Worm (Caenorhabditis elegans) whole organism, L2 larva: ENCODE data around the gene F28H7.7.

ENCODE experiments used
- C34F6.9 ChIP-seq: fragments of 150-350 bp; optimal IDR thresholded peaks from 2 replicates; lab custom pipeline; 2014; ENCODE audit warnings: missing biosample characterization, missing genetic modification characterization
- F13H6.1 ChIP-seq: sonication (generic microtip); optimal IDR thresholded peaks from 2 replicates; lab custom pipeline; 2016; ENCODE audit warnings: missing genetic modification characterization, missing compliant biosample characterization
- R02D3.7 ChIP-seq: fragments of 150-350 bp; optimal IDR thresholded peaks from 2 replicates; lab custom pipeline; 2014; ENCODE audit warnings: missing biosample characterization, missing genetic modification characterization
- Y55F3AM.14 ChIP-seq: fragments of 200-800 bp; sonication (Bioruptor generic); optimal IDR thresholded peaks from 2 replicates; lab custom pipeline; 2018; ENCODE audit warnings: mild to moderate bottlenecking, missing genetic modification characterization, missing compliant biosample characterization
- alr-1 ChIP-seq: fragments of 150-350 bp; optimal IDR thresholded peaks from 2 replicates; lab custom pipeline; 2014; ENCODE audit warnings: missing biosample characterization, missing genetic modification characterization
- aly-2 ChIP-seq: fragments of 150-350 bp; optimal IDR thresholded peaks from 2 replicates; lab custom pipeline; 2014; ENCODE audit warnings: missing biosample characterization, missing genetic modification characterization
- ama-1 ChIP-seq: fragments of 150-350 bp; optimal IDR thresholded peaks from 2 replicates; lab custom pipeline; 2018; ENCODE audit warnings: inconsistent platforms
- blmp-1 ChIP-seq: sonication (generic microtip); optimal IDR thresholded peaks from 2 replicates; lab custom pipeline; 2017; ENCODE audit warnings: missing genetic modification characterization, mild to moderate bottlenecking, missing compliant biosample characterization, antibody characterized with exemption, moderate library complexity; ENCODE audit not compliant: insufficient read depth
- ceh-16 ChIP-seq: fragments of 150-350 bp; optimal IDR thresholded peaks from 2 replicates; lab custom pipeline; 2014; ENCODE audit warnings: missing biosample characterization, missing genetic modification characterization
- ceh-82 ChIP-seq: fragments of 150-350 bp; optimal IDR thresholded peaks from 2 replicates; lab custom pipeline; 2014; ENCODE audit warnings: missing biosample characterization, missing genetic modification characterization
- crh-2 ChIP-seq: sonication (generic microtip); optimal IDR thresholded peaks from 2 replicates; lab custom pipeline; 2017; ENCODE audit warnings: missing biosample characterization, missing genetic modification characterization
- egl-27 ChIP-seq: sonication (generic microtip); optimal IDR thresholded peaks from 3 replicates; lab custom pipeline; 2017; ENCODE audit warnings: missing biosample characterization, missing genetic modification reagents, missing genetic modification characterization
- elt-3 ChIP-seq: sonication (generic microtip); optimal IDR thresholded peaks from 2 replicates; lab custom pipeline; 2017; ENCODE audit warnings: missing biosample characterization, missing genetic modification characterization
- fos-1 ChIP-seq: fragments of 150-350 bp; optimal IDR thresholded peaks from 2 replicates; lab custom pipeline; 2014; ENCODE audit warnings: missing biosample characterization, missing genetic modification characterization
- gmeb-1 ChIP-seq: fragments of 150-350 bp; optimal IDR thresholded peaks from 2 replicates; lab custom pipeline; 2014; ENCODE audit warnings: missing biosample characterization, missing genetic modification characterization
- lin-11 ChIP-seq: fragments of 150-350 bp; sonication (generic microtip); optimal IDR thresholded peaks from 2 replicates; lab custom pipeline; 2014; ENCODE audit warnings: missing biosample characterization, missing genetic modification characterization, inconsistent platforms, mixed read lengths
- lin-39 ChIP-seq: fragments of 150-350 bp; optimal IDR thresholded peaks from 2 replicates; lab custom pipeline; 2014; ENCODE audit warnings: missing biosample characterization, missing genetic modification reagents, missing genetic modification characterization
- lsy-2 ChIP-seq, 2 experiments: fragments of 150-350 bp in 1 of 2; sonication (generic microtip) in 1 of 2; optimal IDR thresholded peaks; 2 replicates each; lab custom pipeline; 2014 to 2017; ENCODE audit warnings: missing biosample characterization in 2 of 2, missing genetic modification characterization in 2 of 2
- mab-5 ChIP-seq: fragments of 150-350 bp; optimal IDR thresholded peaks from 2 replicates; lab custom pipeline; 2014; ENCODE audit warnings: missing biosample characterization, missing genetic modification characterization
- mbf-1 ChIP-seq: sonication (generic microtip); optimal IDR thresholded peaks from 2 replicates; lab custom pipeline; 2017; ENCODE audit warnings: missing biosample characterization, missing genetic modification characterization
- mdl-1 ChIP-seq, 2 experiments: fragments of 150-350 bp in 1 of 2; sonication (generic microtip) in 1 of 2; optimal IDR thresholded peaks; 2 replicates each; lab custom pipeline; 2017; ENCODE audit warnings: missing biosample characterization in 2 of 2, missing genetic modification characterization in 2 of 2
- nhr-10 ChIP-seq: sonication (generic microtip); optimal IDR thresholded peaks from 2 replicates; lab custom pipeline; 2017; ENCODE audit warnings: missing biosample characterization, missing genetic modification characterization
- nhr-11 ChIP-seq: fragments of 150-350 bp; optimal IDR thresholded peaks from 2 replicates; lab custom pipeline; 2014; ENCODE audit warnings: missing biosample characterization, missing genetic modification characterization
- nhr-129 ChIP-seq: fragments of 150-350 bp; optimal IDR thresholded peaks from 2 replicates; lab custom pipeline; 2014; ENCODE audit warnings: missing biosample characterization, missing genetic modification characterization
- nhr-21 ChIP-seq: fragments of 150-350 bp; optimal IDR thresholded peaks from 2 replicates; lab custom pipeline; 2014; ENCODE audit warnings: missing biosample characterization, missing genetic modification characterization
- nhr-23 ChIP-seq: fragments of 150-350 bp; optimal IDR thresholded peaks from 2 replicates; lab custom pipeline; 2014; ENCODE audit warnings: missing biosample characterization, missing genetic modification reagents, missing genetic modification characterization
- nhr-237 ChIP-seq: fragments of 150-350 bp; optimal IDR thresholded peaks from 2 replicates; lab custom pipeline; 2014; ENCODE audit warnings: missing biosample characterization, missing genetic modification characterization
- nhr-25 ChIP-seq: fragments of 150-350 bp; sonication (generic microtip); optimal IDR thresholded peaks from 3 replicates; lab custom pipeline; 2014; ENCODE audit warnings: missing biosample characterization, missing genetic modification characterization
- nhr-6 ChIP-seq: fragments of 150-350 bp; optimal IDR thresholded peaks from 2 replicates; lab custom pipeline; 2014; ENCODE audit warnings: missing biosample characterization, missing genetic modification characterization
- peb-1 ChIP-seq: fragments of 150-350 bp; optimal IDR thresholded peaks from 2 replicates; lab custom pipeline; 2014; ENCODE audit warnings: missing biosample characterization, missing genetic modification characterization
- sem-4 ChIP-seq: fragments of 150-350 bp; optimal IDR thresholded peaks from 2 replicates; lab custom pipeline; 2014; ENCODE audit warnings: missing biosample characterization, missing genetic modification reagents, missing genetic modification characterization
- skn-1 ChIP-seq: sonication (generic microtip); optimal IDR thresholded peaks from 2 replicates; lab custom pipeline; 2017; ENCODE audit warnings: missing biosample characterization, missing genetic modification characterization
- sma-3 ChIP-seq: sonication (generic microtip); optimal IDR thresholded peaks from 2 replicates; lab custom pipeline; 2016; ENCODE audit warnings: missing genetic modification reagents, missing genetic modification characterization, missing compliant biosample characterization
- sma-9 ChIP-seq, 2 experiments: fragments of 150-350 bp in 1 of 2; sonication (generic microtip) in 1 of 2; optimal IDR thresholded peaks; 2 replicates each; lab custom pipeline; 2014 to 2016; ENCODE audit warnings: missing genetic modification characterization in 2 of 2, mild to moderate bottlenecking in 1 of 2, missing biosample characterization in 1 of 2, missing compliant biosample characterization in 1 of 2, missing genetic modification reagents in 1 of 2, moderate library complexity in 1 of 2
- unc-55 ChIP-seq: fragments of 150-350 bp; sonication (generic microtip); optimal IDR thresholded peaks from 3 replicates; lab custom pipeline; 2014; ENCODE audit warnings: missing biosample characterization, missing genetic modification reagents, missing genetic modification characterization
- unc-62 ChIP-seq: fragments of 150-350 bp; optimal IDR thresholded peaks from 2 replicates; lab custom pipeline; 2014; ENCODE audit warnings: missing biosample characterization, missing genetic modification reagents, missing genetic modification characterization
- zag-1 ChIP-seq: fragments of 150-350 bp; optimal IDR thresholded peaks from 2 replicates; lab custom pipeline; 2014; ENCODE audit warnings: missing biosample characterization, missing genetic modification characterization
- ztf-1 ChIP-seq: fragments of 200-800 bp; sonication (Bioruptor generic); conservative IDR thresholded peaks from 2 replicates; pipeline ENCODE4 v1.3.6; 2022; ENCODE audit warnings: missing genetic modification characterization, missing compliant biosample characterization
- ztf-4 ChIP-seq: fragments of 150-350 bp; optimal IDR thresholded peaks from 2 replicates; lab custom pipeline; 2014; ENCODE audit warnings: missing biosample characterization, missing genetic modification characterization

Gene F28H7.7

DNA sequence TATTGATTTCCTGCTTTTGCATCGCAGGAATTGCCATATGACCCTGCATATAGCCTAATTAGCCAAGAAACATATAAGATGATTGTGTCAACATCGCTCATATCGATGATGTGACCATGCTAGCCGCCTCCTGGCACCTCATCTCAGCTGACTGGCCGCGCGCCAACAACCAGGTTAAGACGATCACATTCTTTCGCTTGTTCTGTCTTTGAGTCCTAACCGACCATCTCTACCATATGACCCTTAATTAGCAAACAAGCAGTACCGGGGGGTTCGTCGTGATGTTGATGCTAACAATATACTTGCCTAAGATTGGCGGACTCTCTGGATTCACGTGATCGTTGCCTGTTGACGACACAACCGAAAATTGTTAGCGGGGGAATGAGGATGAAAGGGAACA is 31.4 kb downstream of the F28H7.7 start:
- TF ChIP-seq egl-27 (tag; lab: Kevin White, UChicago) (no peak), sma-9 (GFP tag; optimal IDR thresholded peaks at IDR 0.05; lab: Kevin White, UChicago) (peak; percentile 40), sma-9 (tag; optimal IDR thresholded peaks at IDR 0.05; lab: Kevin White, UChicago) (no peak), nhr-129 (tag; lab: Kevin White, UChicago) (peak; percentile 42), fos-1 (no peak), mab-5 (tag; lab: Kevin White, UChicago) (no peak), crh-2 (no peak), ztf-4 (tag; lab: Kevin White, UChicago) (no peak), nhr-21 (tag; lab: Kevin White, UChicago) (no peak), nhr-25 (tag; lab: Kevin White, UChicago) (peak; percentile 59), elt-3 (tag; lab: Kevin White, UChicago) (no peak), F13H6.1 (tag; lab: Kevin White, UChicago) (no peak), ztf-1 (no peak), Y55F3AM.14 (GFP tag; lab: Kevin White, UChicago) (no peak), mbf-1 (tag; lab: Kevin White, UChicago) (no peak), skn-1 (tag; lab: Kevin White, UChicago) (no peak), C34F6.9 (tag; lab: Kevin White, UChicago) (no peak), ceh-82 (tag; lab: Kevin White, UChicago) (no peak), peb-1 (tag; lab: Kevin White, UChicago) (no peak), mdl-1 (tag; optimal IDR thresholded peaks at IDR 0.05; lab: Kevin White, UChicago) (no peak), sma-3 (GFP tag; lab: Kevin White, UChicago) (no peak), nhr-11 (no peak)
- TF ChIP-seq, all 48 proteins: peak for 3

DNA sequence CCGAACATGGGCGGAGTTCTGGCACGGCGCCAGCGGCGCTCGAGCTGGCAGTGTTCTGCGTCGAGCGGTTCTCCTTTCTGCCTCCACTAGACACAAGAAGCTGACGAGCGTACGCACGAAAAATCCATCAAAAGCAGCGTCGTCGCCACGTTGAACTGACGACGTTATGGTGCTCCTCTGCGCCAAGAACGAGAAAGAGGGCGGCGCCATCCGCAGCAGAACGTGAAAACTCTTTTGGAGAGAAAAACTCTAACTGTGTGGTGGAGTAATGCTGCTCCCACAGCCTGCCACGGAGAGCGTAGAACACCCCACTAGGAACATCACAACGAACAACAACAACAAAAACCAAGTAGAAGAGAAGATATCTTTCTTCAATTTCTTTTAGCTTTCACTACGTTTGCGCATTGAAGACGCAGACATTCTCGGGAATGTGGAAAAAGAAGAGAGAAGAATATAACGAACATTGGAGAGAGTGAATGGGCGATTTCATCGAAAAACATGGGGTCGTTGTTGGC is 32.0 kb downstream of the F28H7.7 start:
- TF ChIP-seq lsy-2 (tag; optimal IDR thresholded peaks at IDR 0.05; lab: Kevin White, UChicago), result peak in 1 of 2 experiments; percentile 52
- no peak for TF ChIP-seq nhr-237 (tag; lab: Kevin White, UChicago)
- peak; percentile 23 for TF ChIP-seq fos-1
- no peak for TF ChIP-seq nhr-10 (tag; lab: Kevin White, UChicago)
- no peak for TF ChIP-seq aly-2 (tag; lab: Kevin White, UChicago)
- peak; percentile 32 for TF ChIP-seq unc-55
- no peak for TF ChIP-seq nhr-23 (tag; lab: Kevin White, UChicago)
- TF ChIP-seq sma-3 (GFP tag; lab: Kevin White, UChicago), result no peak
- TF ChIP-seq ama-1, result no peak
- peak; percentile 51 for TF ChIP-seq F13H6.1 (tag; lab: Kevin White, UChicago)
- TF ChIP-seq C34F6.9 (tag; lab: Kevin White, UChicago), result peak; percentile 55
- peak; percentile 56 for TF ChIP-seq zag-1 (tag; lab: Kevin White, UChicago)
- TF ChIP-seq egl-27 (tag; lab: Kevin White, UChicago), result peak; percentile 13
- TF ChIP-seq nhr-129 (tag; lab: Kevin White, UChicago), result peak; percentile 29
- no peak for TF ChIP-seq nhr-6
- TF ChIP-seq lin-11, result peak; percentile 32
- TF ChIP-seq crh-2, result peak; percentile 8
- TF ChIP-seq peb-1 (tag; lab: Kevin White, UChicago), result no peak
- TF ChIP-seq Y55F3AM.14 (GFP tag; lab: Kevin White, UChicago), result peak; percentile 65
- no peak for TF ChIP-seq ceh-16 (tag; lab: Kevin White, UChicago)
- TF ChIP-seq lin-39, result no peak
- TF ChIP-seq ztf-1, result no peak
- TF ChIP-seq mab-5 (tag; lab: Kevin White, UChicago), result no peak
- TF ChIP-seq nhr-11, result no peak
- peak in 1 of 2 experiments; percentile 47 for TF ChIP-seq mdl-1 (tag; optimal IDR thresholded peaks at IDR 0.05; lab: Kevin White, UChicago)
- no peak for TF ChIP-seq nhr-25 (tag; lab: Kevin White, UChicago)
- peak; percentile 70 for TF ChIP-seq sem-4 (tag; lab: Kevin White, UChicago)
- no peak for TF ChIP-seq mbf-1 (tag; lab: Kevin White, UChicago)
- TF ChIP-seq alr-1 (tag; lab: Kevin White, UChicago), result no peak
- peak; percentile 90 for TF ChIP-seq blmp-1
- TF ChIP-seq unc-62, result no peak
- TF ChIP-seq R02D3.7, result no peak
- TF ChIP-seq sma-9 (GFP tag; optimal IDR thresholded peaks at IDR 0.05; lab: Kevin White, UChicago), result peak; percentile 88
- no peak for TF ChIP-seq sma-9 (tag; optimal IDR thresholded peaks at IDR 0.05; lab: Kevin White, UChicago)
- TF ChIP-seq gmeb-1 (tag; lab: Kevin White, UChicago), result no peak
